Worm (Caenorhabditis elegans): Measurements from ENCODE around the gene C07D10.1.

DNA sequence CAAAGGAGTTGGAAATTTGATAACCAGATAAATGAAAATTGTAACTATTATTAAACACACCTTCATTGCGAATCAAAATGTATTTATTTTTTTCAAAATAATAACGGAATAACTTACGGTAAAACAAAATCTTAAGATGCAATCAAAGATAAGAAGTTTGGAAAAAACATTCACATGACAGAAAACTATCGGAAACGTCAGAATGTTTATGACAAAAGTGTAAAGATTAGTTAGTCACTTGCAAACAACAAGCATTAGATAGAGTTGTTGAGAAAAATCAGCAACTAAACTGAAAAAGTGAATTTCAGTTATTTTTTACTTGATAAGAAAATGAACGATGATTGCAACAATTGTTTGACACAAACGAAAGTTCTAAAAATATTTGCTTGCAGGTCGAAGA lies 21.3 kb downstream of the C07D10.1 start:
- TF ChIP-seq hmg-4 (GFP tag; optimal IDR thresholded peaks at IDR 0.05) (no peak), ama-1 (optimal IDR thresholded peaks at IDR 0.05) (no peak), ceh-36 (tag; optimal IDR thresholded peaks at IDR 0.05) (no peak), ets-7 (tag; optimal IDR thresholded peaks at IDR 0.05) (no peak), tbx-37 (GFP tag; conservative IDR thresholded peaks at IDR 0.05) (no peak), hmbx-1 (tag; optimal IDR thresholded peaks at IDR 0.05) (no peak), ceh-13 (GFP tag; optimal IDR thresholded peaks at IDR 0.05) (no peak), tbx-11 (GFP tag; IDR thresholded peaks at IDR 0.05) (no peak), sea-1 (GFP tag; conservative IDR thresholded peaks at IDR 0.05) (no peak)
